Fruit fly (Drosophila melanogaster) whole organism, embryonic: ENCODE results near the gene kra.

Experiments used
- Atf-2 ChIP-seq: fragments of 200-800 bp; sonication (Bioruptor generic); optimal IDR thresholded peaks from 2 replicates; lab custom pipeline; 2016; ENCODE audit warnings: missing biosample characterization, missing genetic modification characterization
- CG10431 ChIP-seq: fragments of 200-800 bp; sonication (Bioruptor generic); optimal IDR thresholded peaks from 3 replicates; lab custom pipeline; 2018; ENCODE audit warnings: missing biosample characterization, mild to moderate bottlenecking, missing genetic modification characterization
- CG12104 ChIP-seq: fragments of 200-800 bp; sonication (Bioruptor generic); optimal IDR thresholded peaks from 3 replicates; lab custom pipeline; 2016; ENCODE audit warnings: missing biosample characterization, missing genetic modification characterization
- CG12391 ChIP-seq: fragments of 200-800 bp; sonication (Bioruptor generic); optimal IDR thresholded peaks from 3 replicates; lab custom pipeline; 2018; ENCODE audit warnings: missing biosample characterization, mild to moderate bottlenecking, missing genetic modification characterization, moderate library complexity
- CG17328 ChIP-seq: fragments of 200-800 bp; sonication (Bioruptor generic); IDR thresholded peaks from 2 replicates; pipeline ENCODE4 v1.3.6; 2022; ENCODE audit warnings: missing biosample characterization, missing genetic modification characterization
- CG17829 ChIP-seq: fragments of 200-800 bp; optimal IDR thresholded peaks from 2 replicates; lab custom pipeline; 2019; ENCODE audit warnings: missing biosample characterization, mild to moderate bottlenecking, missing genetic modification characterization, moderate library complexity
- CG1792 ChIP-seq: fragments of 200-800 bp; sonication (Bioruptor generic); optimal IDR thresholded peaks from 2 replicates; lab custom pipeline; 2016; ENCODE audit warnings: missing biosample characterization, missing genetic modification characterization
- CG18476 ChIP-seq: fragments of 200-800 bp; sonication (Bioruptor generic); optimal IDR thresholded peaks from 2 replicates; lab custom pipeline; 2016; ENCODE audit warnings: missing biosample characterization, mild to moderate bottlenecking, missing genetic modification characterization
- CG18764 ChIP-seq: fragments of 200-800 bp; sonication (Bioruptor generic); optimal IDR thresholded peaks from 3 replicates; lab custom pipeline; 2016; ENCODE audit warnings: missing biosample characterization, missing genetic modification characterization
- CG2889 ChIP-seq: fragments of 200-800 bp; sonication (Bioruptor generic); IDR thresholded peaks from 3 replicates; pipeline ENCODE4 v1.3.6; 2022; ENCODE audit warnings: missing biosample characterization, missing genetic modification characterization
- CG32772 ChIP-seq: fragments of 200-800 bp; sonication (Bioruptor generic); IDR thresholded peaks from 2 replicates; pipeline ENCODE4 v1.3.6; 2022; ENCODE audit warnings: missing biosample characterization, missing genetic modification characterization
- CG4707 ChIP-seq: fragments of 200-800 bp; sonication (Bioruptor generic); optimal IDR thresholded peaks from 2 replicates; lab custom pipeline; 2018; ENCODE audit warnings: missing biosample characterization, mild to moderate bottlenecking, missing genetic modification characterization, moderate library complexity
- CG4820 ChIP-seq: fragments of 200-800 bp; sonication (Bioruptor generic); optimal IDR thresholded peaks from 3 replicates; lab custom pipeline; 2016; ENCODE audit warnings: missing biosample characterization, missing genetic modification characterization
- CG6765 ChIP-seq: fragments of 200-800 bp; sonication (Bioruptor generic); optimal IDR thresholded peaks from 3 replicates; lab custom pipeline; 2017; ENCODE audit warnings: missing biosample characterization, mild to moderate bottlenecking, missing genetic modification characterization
- CG7357 ChIP-seq: fragments of 200-800 bp; sonication (Bioruptor generic); IDR thresholded peaks from 3 replicates; pipeline ENCODE4 v1.3.6; 2022; ENCODE audit warnings: missing biosample characterization, missing genetic modification characterization
- CG9797 ChIP-seq: fragments of 200-800 bp; sonication (Bioruptor generic); optimal IDR thresholded peaks from 3 replicates; lab custom pipeline; 2018; ENCODE audit warnings: missing biosample characterization, mild to moderate bottlenecking, missing genetic modification characterization
- CG9817 ChIP-seq: fragments of 200-800 bp; sonication (Bioruptor generic); optimal IDR thresholded peaks from 2 replicates; lab custom pipeline; 2018; ENCODE audit warnings: missing biosample characterization, mild to moderate bottlenecking, missing genetic modification characterization, moderate library complexity
- Dref ChIP-seq: fragments of 200-800 bp; sonication (Bioruptor generic); IDR thresholded peaks from 2 replicates; pipeline ENCODE4 v1.3.6; 2022; ENCODE audit warnings: missing biosample characterization, missing genetic modification characterization
- Gsc ChIP-seq: fragments of 200-800 bp; sonication (Bioruptor generic); IDR thresholded peaks from 2 replicates; pipeline ENCODE4 v1.3.6; 2022; ENCODE audit warnings: missing biosample characterization, missing genetic modification characterization
- Gug ChIP-seq: fragments of 200-800 bp; sonication (Bioruptor generic); IDR thresholded peaks from 4 replicates; pipeline ENCODE4 v1.3.6; 2022; ENCODE audit warnings: missing biosample characterization, missing genetic modification characterization
- HLHmδ ChIP-seq: fragments of 200-800 bp; sonication (Bioruptor generic); optimal IDR thresholded peaks from 2 replicates; lab custom pipeline; 2018; ENCODE audit warnings: missing biosample characterization, mild to moderate bottlenecking, missing genetic modification characterization, moderate library complexity
- HmgD ChIP-seq: fragments of 200-800 bp; sonication (Bioruptor generic); optimal IDR thresholded peaks from 3 replicates; lab custom pipeline; 2016; ENCODE audit warnings: missing biosample characterization, missing genetic modification characterization
- HmgZ ChIP-seq: fragments of 200-800 bp; sonication (Bioruptor generic); optimal IDR thresholded peaks from 2 replicates; lab custom pipeline; 2018; ENCODE audit warnings: missing biosample characterization, mild to moderate bottlenecking, missing genetic modification characterization
- Max ChIP-seq: fragments of 200-800 bp; sonication (Bioruptor generic); optimal IDR thresholded peaks from 2 replicates; lab custom pipeline; 2016; ENCODE audit warnings: missing biosample characterization, mild to moderate bottlenecking, missing genetic modification characterization
- Meics ChIP-seq: fragments of 200-800 bp; sonication (Bioruptor generic); optimal IDR thresholded peaks from 2 replicates; lab custom pipeline; 2017; ENCODE audit warnings: missing biosample characterization, mild to moderate bottlenecking, missing genetic modification characterization
- NFAT ChIP-seq: fragments of 200-800 bp; sonication (Bioruptor generic); IDR thresholded peaks from 2 replicates; pipeline ENCODE4 v1.3.6; 2022; ENCODE audit warnings: missing biosample characterization, missing genetic modification characterization
- PHDP ChIP-seq: fragments of 200-800 bp; sonication (Bioruptor generic); optimal IDR thresholded peaks from 3 replicates; lab custom pipeline; 2018; ENCODE audit warnings: missing biosample characterization, mild to moderate bottlenecking, missing genetic modification characterization, moderate library complexity
- Ptx1 ChIP-seq: fragments of 200-800 bp; sonication (Bioruptor generic); IDR thresholded peaks from 2 replicates; pipeline ENCODE4 v1.3.6; 2022; ENCODE audit warnings: missing biosample characterization, missing genetic modification characterization
- Sin3A ChIP-seq: fragments of >200 bp; optimal IDR thresholded peaks from 2 replicates; lab custom pipeline; 2018
- Spps ChIP-seq: fragments of 200-800 bp; sonication (Bioruptor generic); optimal IDR thresholded peaks from 2 replicates; lab custom pipeline; 2018; ENCODE audit warnings: missing biosample characterization, mild to moderate bottlenecking, missing genetic modification characterization
- Xbp1 ChIP-seq: fragments of 200-800 bp; sonication (Bioruptor generic); optimal IDR thresholded peaks from 3 replicates; lab custom pipeline; 2016; ENCODE audit warnings: missing biosample characterization, mild to moderate bottlenecking, missing genetic modification characterization
- abd-A ChIP-seq: fragments of 200-800 bp; sonication (Bioruptor generic); optimal IDR thresholded peaks from 3 replicates; lab custom pipeline; 2019; ENCODE audit warnings: missing biosample characterization, mild to moderate bottlenecking, missing genetic modification characterization, moderate library complexity
- al ChIP-seq: fragments of 200-800 bp; sonication (Bioruptor generic); IDR thresholded peaks from 2 replicates; pipeline ENCODE4 v1.3.6; 2022; ENCODE audit warnings: missing biosample characterization, missing genetic modification characterization
- ap ChIP-seq: fragments of 200-800 bp; sonication (Bioruptor generic); IDR thresholded peaks from 2 replicates; pipeline ENCODE4 v1.3.6; 2022; ENCODE audit warnings: missing biosample characterization, missing genetic modification characterization
- ato ChIP-seq: fragments of 200-800 bp; sonication (Bioruptor generic); IDR thresholded peaks from 2 replicates; pipeline ENCODE4 v1.3.6; 2022; ENCODE audit warnings: missing biosample characterization, missing genetic modification characterization; ENCODE audit not compliant: partially characterized antibody
- bcd ChIP-seq: fragments of 200-800 bp; sonication (Bioruptor generic); optimal IDR thresholded peaks from 2 replicates; lab custom pipeline; 2017; ENCODE audit warnings: missing biosample characterization, mild to moderate bottlenecking, missing genetic modification characterization
- bsh ChIP-seq, 2 experiments: fragments of 200-800 bp; sonication (Bioruptor generic); optimal IDR thresholded peaks; 2 replicates each; lab custom pipeline; 2017 to 2018; ENCODE audit warnings: mild to moderate bottlenecking in 2 of 2, missing biosample characterization in 2 of 2, missing genetic modification characterization in 2 of 2, moderate library complexity in 1 of 2
- cad ChIP-seq: fragments of >200 bp; optimal IDR thresholded peaks from 2 replicates; lab custom pipeline; 2017; ENCODE audit warnings: missing biosample characterization, missing genetic modification characterization
- chm ChIP-seq: fragments of 200-800 bp; sonication (Bioruptor generic); IDR thresholded peaks from 2 replicates; pipeline ENCODE4 v1.3.6; 2022; ENCODE audit warnings: missing biosample characterization, missing genetic modification characterization
- dm ChIP-seq: fragments of 200-800 bp; sonication (Bioruptor generic); optimal IDR thresholded peaks from 3 replicates; lab custom pipeline; 2016; ENCODE audit warnings: missing biosample characterization, missing genetic modification characterization
- dpn ChIP-seq, 2 experiments: fragments of 200-800 bp; sonication (Bioruptor generic); optimal IDR thresholded peaks; 3 replicates each; lab custom pipeline; 2016; ENCODE audit warnings: missing biosample characterization in 2 of 2, missing genetic modification characterization in 2 of 2
- dysf ChIP-seq: fragments of 200-800 bp; sonication (Bioruptor generic); IDR thresholded peaks from 3 replicates; pipeline ENCODE4 v1.3.6; 2022; ENCODE audit warnings: missing biosample characterization, missing genetic modification characterization
- en ChIP-seq: fragments of 200-800 bp; sonication (Bioruptor generic); optimal IDR thresholded peaks from 2 replicates; lab custom pipeline; 2016; ENCODE audit warnings: missing biosample characterization, missing genetic modification characterization
- gsb ChIP-seq: fragments of 200-800 bp; sonication (Bioruptor generic); IDR thresholded peaks from 2 replicates; pipeline ENCODE4 v1.3.6; 2022; ENCODE audit warnings: missing biosample characterization, missing genetic modification characterization
- h ChIP-seq: fragments of >200 bp; optimal IDR thresholded peaks from 2 replicates; lab custom pipeline; 2017
- mam ChIP-seq: fragments of 200-800 bp; sonication (Bioruptor generic); optimal IDR thresholded peaks from 3 replicates; lab custom pipeline; 2016; ENCODE audit warnings: missing biosample characterization, missing genetic modification characterization
- odd ChIP-seq: fragments of 200-800 bp; sonication (Bioruptor generic); optimal IDR thresholded peaks from 2 replicates; lab custom pipeline; 2017; ENCODE audit warnings: missing biosample characterization, mild to moderate bottlenecking, missing genetic modification characterization
- pb ChIP-seq: fragments of 200-800 bp; sonication (Bioruptor generic); optimal IDR thresholded peaks from 3 replicates; lab custom pipeline; 2016; ENCODE audit warnings: missing biosample characterization, missing genetic modification characterization
- rib ChIP-seq: fragments of 200-800 bp; sonication (Bioruptor generic); IDR thresholded peaks from 2 replicates; pipeline ENCODE4 v1.3.6; 2022; ENCODE audit warnings: missing biosample characterization, missing genetic modification characterization
- row ChIP-seq: fragments of 200-800 bp; sonication (Bioruptor generic); IDR thresholded peaks from 3 replicates; pipeline ENCODE4 v1.3.6; 2022; ENCODE audit warnings: missing biosample characterization, missing genetic modification characterization
- sna ChIP-seq: fragments of 200-800 bp; sonication (Bioruptor generic); IDR thresholded peaks from 2 replicates; pipeline ENCODE4 v1.3.6; 2022; ENCODE audit warnings: missing biosample characterization, missing genetic modification characterization; ENCODE audit not compliant: partially characterized antibody
- usp ChIP-seq: fragments of >200 bp; optimal IDR thresholded peaks from 2 replicates; lab custom pipeline; 2017; ENCODE audit warnings: missing biosample characterization, missing genetic modification characterization
- vfl ChIP-seq: fragments of 200-800 bp; sonication (Bioruptor generic); optimal IDR thresholded peaks from 2 replicates; lab custom pipeline; 2016; ENCODE audit warnings: missing biosample characterization, missing genetic modification characterization

The kra gene

dm6 chr3R:5606477-5606876 lies 5.5 kb upstream of the kra start, which contains the start of gene asl (continued):
- peak; percentile 62 for TF ChIP-seq Meics
- peak; percentile 62 for TF ChIP-seq bcd (GFP tag; lab: Kevin White, UChicago)
- peak; percentile 26 for TF ChIP-seq Spps (tag; lab: Kevin White, UChicago)
- peak; percentile 32 for TF ChIP-seq Atf-2
- TF ChIP-seq CG17829 = peak; percentile 85
- TF ChIP-seq pb = peak; percentile 14
- TF ChIP-seq Gug (GFP tag; lab: Robert Waterston, UW) = no peak
- TF ChIP-seq HmgD (GFP tag; lab: Kevin White, UChicago) = no peak
- no peak for TF ChIP-seq HLHmδ (GFP tag; lab: Kevin White, UChicago)
- TF ChIP-seq CG2889 (GFP tag; lab: Robert Waterston, UW) = no peak
- peak; percentile 40 for TF ChIP-seq CG12104 (GFP tag; lab: Kevin White, UChicago)
- TF ChIP-seq cad = no peak
- peak; percentile 63 for TF ChIP-seq PHDP
- TF ChIP-seq dm (GFP tag; lab: Kevin White, UChicago) = peak; percentile 31
- peak; percentile 61 for TF ChIP-seq CG9797 (GFP tag; lab: Kevin White, UChicago)
- peak; percentile 87 for TF ChIP-seq row (GFP tag; lab: Robert Waterston, UW)
- TF ChIP-seq al = peak; percentile 31; the same call in 1 of the 2 replicates
- TF ChIP-seq sna (GFP tag; lab: Robert Waterston, UW) = no peak
- TF ChIP-seq odd = no peak
- TF ChIP-seq CG18764 (GFP tag; lab: Kevin White, UChicago) = peak; percentile 63
- peak; percentile 57 for TF ChIP-seq CG17328
- TF ChIP-seq CG10431 (GFP tag; lab: Kevin White, UChicago) = peak; percentile 48
- TF ChIP-seq en (GFP tag; lab: Kevin White, UChicago) = no peak
- peak; percentile 57 for TF ChIP-seq Max
- TF ChIP-seq h (lab: Kevin White, UChicago) = no peak
- no peak for TF ChIP-seq chm (GFP tag; lab: Robert Waterston, UW)
- TF ChIP-seq CG9817 (tag; lab: Kevin White, UChicago) = peak; percentile 77
- TF ChIP-seq CG12391 = peak; percentile 78
- TF ChIP-seq dysf (GFP tag; lab: Robert Waterston, UW) = peak; percentile 76
- peak; percentile 50 for TF ChIP-seq CG18476 (GFP tag; lab: Kevin White, UChicago)
- TF ChIP-seq CG6765 (GFP tag; lab: Kevin White, UChicago) = peak; percentile 5
- TF ChIP-seq gsb (GFP tag; lab: Robert Waterston, UW) = no peak
- TF ChIP-seq HmgZ (tag; lab: Kevin White, UChicago) = peak; percentile 76
- no peak for TF ChIP-seq Gsc (GFP tag; lab: Robert Waterston, UW)
- TF ChIP-seq rib (GFP tag; lab: Robert Waterston, UW) = peak; percentile 19; the same call in 1 of the 2 replicates
- TF ChIP-seq bsh (GFP tag; optimal IDR thresholded peaks at IDR 0.05; lab: Kevin White, UChicago) = peak in 1 of 2 experiments; percentile 69
- TF ChIP-seq CG7357 = peak; percentile 97
- 0 out of 2 replicates have a peak, but pooled peaks have one; percentile 21 for TF ChIP-seq ap
- TF ChIP-seq vfl (GFP tag; lab: Kevin White, UChicago) = peak; percentile 16
- TF ChIP-seq ato (GFP tag; lab: Robert Waterston, UW) = no peak
- TF ChIP-seq usp (GFP tag; lab: Kevin White, UChicago) = no peak
- TF ChIP-seq CG4820 (GFP tag; lab: Kevin White, UChicago) = peak; percentile 27
- no peak for TF ChIP-seq NFAT
- peak; percentile 31; the same call in 1 of the 2 replicates for TF ChIP-seq Dref (GFP tag; lab: Robert Waterston, UW)
- TF ChIP-seq CG1792 (GFP tag; lab: Kevin White, UChicago) = peak; percentile 24
- TF ChIP-seq CG4707 (GFP tag; lab: Kevin White, UChicago) = peak; percentile 37
- peak; percentile 56 to 65 for TF ChIP-seq dpn (GFP tag; optimal IDR thresholded peaks at IDR 0.05; lab: Kevin White, UChicago)
- TF ChIP-seq mam = peak; percentile 44
- TF ChIP-seq abd-A (tag; lab: Kevin White, UChicago) = no peak
- TF ChIP-seq Xbp1 = peak; percentile 69
- TF ChIP-seq Ptx1 = peak; percentile 65
- 0 out of 2 replicates have a peak, but pooled peaks have one; percentile 11 for TF ChIP-seq CG32772 (GFP tag; lab: Robert Waterston, UW)
- TF ChIP-seq Sin3A (lab: Kevin White, UChicago) = peak; percentile 74
